Worm (Caenorhabditis elegans) whole organism, L1 larva: ENCODE results near the gene T28A8.4.

Experiments
- C16A3.4 ChIP-seq: fragments of 150-350 bp; optimal IDR thresholded peaks from 2 replicates; lab custom pipeline; 2014; ENCODE audit warnings: missing biosample characterization, missing genetic modification characterization
- F16B12.6 ChIP-seq: fragments of 150-350 bp; optimal IDR thresholded peaks from 2 replicates; lab custom pipeline; 2014; ENCODE audit warnings: missing biosample characterization, missing genetic modification characterization
- alr-1 ChIP-seq: fragments of 200-800 bp; sonication (Bioruptor generic); optimal IDR thresholded peaks from 2 replicates; lab custom pipeline; 2018; ENCODE audit warnings: borderline replicate concordance, mild to moderate bottlenecking, missing genetic modification characterization, missing compliant biosample characterization
- aly-2 ChIP-seq: fragments of 150-350 bp; optimal IDR thresholded peaks from 2 replicates; lab custom pipeline; 2014; ENCODE audit warnings: missing biosample characterization, missing genetic modification characterization
- ama-1 ChIP-seq: fragments of 150-350 bp; optimal IDR thresholded peaks from 2 replicates; lab custom pipeline; 2014
- blmp-1 ChIP-seq: fragments of 150-350 bp; optimal IDR thresholded peaks from 2 replicates; lab custom pipeline; 2014; ENCODE audit warnings: missing biosample characterization, missing genetic modification characterization
- ceh-8 ChIP-seq: fragments of 200-800 bp; sonication (Bioruptor generic); optimal IDR thresholded peaks from 2 replicates; lab custom pipeline; 2018; ENCODE audit warnings: mild to moderate bottlenecking, missing genetic modification characterization, moderate library complexity, missing compliant biosample characterization
- ceh-82 ChIP-seq, 3 experiments: fragments of 150-350 bp in 1 of 3; sonication (generic microtip) in 2 of 3; optimal IDR thresholded peaks; 2 replicates each; lab custom pipeline; 2014 to 2017; ENCODE audit warnings: missing biosample characterization in 3 of 3, missing genetic modification characterization in 3 of 3
- ceh-90 ChIP-seq: sonication (generic microtip); optimal IDR thresholded peaks from 2 replicates; lab custom pipeline; 2016; ENCODE audit warnings: missing genetic modification characterization, missing compliant biosample characterization
- dsc-1 ChIP-seq: sonication (generic microtip); optimal IDR thresholded peaks from 2 replicates; lab custom pipeline; 2016; ENCODE audit warnings: mild to moderate bottlenecking, missing genetic modification characterization, missing compliant biosample characterization
- efl-1 ChIP-seq, 4 experiments: fragments of 150-350 bp; optimal IDR thresholded peaks in 3 of 4; peaks in 1 of 4; 1 replicate in 1 of 4; 2 replicates in 3 of 4; lab custom pipeline; 2014; ENCODE audit warnings: missing biosample characterization in 2 of 4, missing genetic modification characterization in 2 of 4, missing genetic modification reagents in 2 of 4
- efl-3 ChIP-seq: fragments of 200-800 bp; sonication (Bioruptor generic); optimal IDR thresholded peaks from 2 replicates; lab custom pipeline; 2018; ENCODE audit warnings: mild to moderate bottlenecking, missing genetic modification characterization, missing compliant biosample characterization
- egl-13 ChIP-seq: sonication (generic microtip); optimal IDR thresholded peaks from 2 replicates; lab custom pipeline; 2016; ENCODE audit warnings: missing genotype, missing genetic modification reagents, missing genetic modification characterization, missing compliant biosample characterization
- egl-27 ChIP-seq, 2 experiments: fragments of 150-350 bp in 1 of 2; sonication (generic microtip); optimal IDR thresholded peaks; 3 replicates each; lab custom pipeline; 2017 to 2018; ENCODE audit warnings: missing biosample characterization in 2 of 2, missing genetic modification characterization in 2 of 2, missing genetic modification reagents in 2 of 2
- elt-2 ChIP-seq: sonication (generic microtip); optimal IDR thresholded peaks from 2 replicates; lab custom pipeline; 2016; ENCODE audit warnings: missing genetic modification characterization, mild to moderate bottlenecking, inconsistent platforms, missing compliant biosample characterization, missing genetic modification reagents
- elt-3 ChIP-seq, 6 experiments: fragments of 150-350 bp in 1 of 6; sonication (generic microtip); optimal IDR thresholded peaks; 2 replicates each; lab custom pipeline; 2017 to 2018; ENCODE audit warnings: missing biosample characterization in 6 of 6, missing genetic modification characterization in 6 of 6, inconsistent platforms in 1 of 6
- fkh-4 ChIP-seq: sonication (generic microtip); optimal IDR thresholded peaks from 2 replicates; lab custom pipeline; 2016; ENCODE audit warnings: missing compliant biosample characterization, missing genetic modification characterization, borderline replicate concordance
- fos-1 ChIP-seq: fragments of 150-350 bp; optimal IDR thresholded peaks from 2 replicates; lab custom pipeline; 2014; ENCODE audit warnings: missing biosample characterization, missing genetic modification characterization
- hlh-17 ChIP-seq: fragments of 200-800 bp; sonication (Bioruptor generic); optimal IDR thresholded peaks from 2 replicates; lab custom pipeline; 2018; ENCODE audit warnings: missing genetic modification characterization, mild to moderate bottlenecking, missing compliant biosample characterization, moderate library complexity, borderline replicate concordance
- hlh-4 ChIP-seq: sonication (generic microtip); optimal IDR thresholded peaks from 2 replicates; lab custom pipeline; 2016; ENCODE audit warnings: mild to moderate bottlenecking, missing genetic modification characterization, missing compliant biosample characterization
- irx-1 ChIP-seq: sonication (generic microtip); optimal IDR thresholded peaks from 2 replicates; lab custom pipeline; 2016; ENCODE audit warnings: missing genetic modification characterization, missing compliant biosample characterization
- lin-13 ChIP-seq: fragments of 150-350 bp; optimal IDR thresholded peaks from 2 replicates; lab custom pipeline; 2014; ENCODE audit warnings: missing biosample characterization, missing genetic modification reagents, missing genetic modification characterization
- lin-14 ChIP-seq: fragments of 200-800 bp; sonication (Bioruptor generic); optimal IDR thresholded peaks from 2 replicates; lab custom pipeline; 2018; ENCODE audit warnings: mild to moderate bottlenecking, missing genetic modification characterization, moderate library complexity, missing compliant biosample characterization
- lin-15B ChIP-seq: fragments of 150-350 bp; sonication (generic microtip); optimal IDR thresholded peaks from 3 replicates; lab custom pipeline; 2014; ENCODE audit warnings: missing biosample characterization, missing genetic modification characterization
- lin-35 ChIP-seq, 2 experiments: fragments of 150-350 bp; optimal IDR thresholded peaks; 2 replicates each; lab custom pipeline; 2014; ENCODE audit warnings: missing biosample characterization in 2 of 2, missing genetic modification characterization in 2 of 2, missing genetic modification reagents in 2 of 2
- lin-39 ChIP-seq: fragments of 150-350 bp; optimal IDR thresholded peaks from 2 replicates; lab custom pipeline; 2014; ENCODE audit warnings: missing biosample characterization, missing genetic modification reagents, missing genetic modification characterization
- mdl-1 ChIP-seq, 2 experiments: fragments of 150-350 bp; optimal IDR thresholded peaks; 2 replicates each; lab custom pipeline; 2014 to 2017; ENCODE audit warnings: missing biosample characterization in 2 of 2, missing genetic modification characterization in 2 of 2, inconsistent platforms in 1 of 2
- mef-2 ChIP-seq: fragments of 150-350 bp; optimal IDR thresholded peaks from 2 replicates; lab custom pipeline; 2014; ENCODE audit warnings: missing biosample characterization, missing genetic modification characterization
- nhr-20 ChIP-seq: sonication (generic microtip); optimal IDR thresholded peaks from 2 replicates; lab custom pipeline; 2016; ENCODE audit warnings: mild to moderate bottlenecking, missing genetic modification characterization, missing compliant biosample characterization
- nhr-28 ChIP-seq: fragments of 150-350 bp; optimal IDR thresholded peaks from 2 replicates; lab custom pipeline; 2014; ENCODE audit warnings: missing biosample characterization, missing genetic modification characterization
- nhr-47 ChIP-seq: sonication (generic microtip); optimal IDR thresholded peaks from 2 replicates; lab custom pipeline; 2016; ENCODE audit warnings: mild to moderate bottlenecking, missing genetic modification characterization, moderate library complexity, missing compliant biosample characterization
- nhr-84 ChIP-seq: sonication (generic microtip); optimal IDR thresholded peaks from 2 replicates; lab custom pipeline; 2017; ENCODE audit warnings: missing biosample characterization, missing genetic modification characterization
- nhr-90 ChIP-seq: sonication (generic microtip); optimal IDR thresholded peaks from 2 replicates; lab custom pipeline; 2016; ENCODE audit warnings: mild to moderate bottlenecking, missing genetic modification characterization, missing compliant biosample characterization; ENCODE audit not compliant: poor library complexity
- pax-3 ChIP-seq: fragments of 200-800 bp; sonication (Bioruptor generic); optimal IDR thresholded peaks from 2 replicates; lab custom pipeline; 2018; ENCODE audit warnings: mild to moderate bottlenecking, missing genetic modification characterization, moderate library complexity, missing compliant biosample characterization
- pqm-1 ChIP-seq: sonication (generic microtip); optimal IDR thresholded peaks from 3 replicates; lab custom pipeline; 2017; ENCODE audit warnings: missing biosample characterization, missing genetic modification characterization
- rnt-1 ChIP-seq: sonication (generic microtip); optimal IDR thresholded peaks from 2 replicates; lab custom pipeline; 2016; ENCODE audit warnings: mild to moderate bottlenecking, missing genetic modification characterization, moderate library complexity, missing compliant biosample characterization
- swsn-7 ChIP-seq: sonication (generic microtip); optimal IDR thresholded peaks from 2 replicates; lab custom pipeline; 2016; ENCODE audit warnings: missing genetic modification characterization, missing compliant biosample characterization
- tbx-2 ChIP-seq: sonication (generic microtip); optimal IDR thresholded peaks from 2 replicates; lab custom pipeline; 2016; ENCODE audit warnings: missing genetic modification characterization, missing compliant biosample characterization
- unc-130 ChIP-seq: fragments of 150-350 bp; optimal IDR thresholded peaks from 2 replicates; lab custom pipeline; 2017; ENCODE audit warnings: missing biosample characterization, missing genetic modification characterization, inconsistent platforms
- unc-62 ChIP-seq: fragments of 150-350 bp; optimal IDR thresholded peaks from 2 replicates; lab custom pipeline; 2014; ENCODE audit warnings: missing biosample characterization, missing genetic modification reagents, missing genetic modification characterization
- unc-86 ChIP-seq: sonication (generic microtip); optimal IDR thresholded peaks from 2 replicates; lab custom pipeline; 2016; ENCODE audit warnings: missing genetic modification characterization, missing compliant biosample characterization
- xbp-1 ChIP-seq: sonication (generic microtip); optimal IDR thresholded peaks from 2 replicates; lab custom pipeline; 2016; ENCODE audit warnings: missing genetic modification characterization, missing compliant biosample characterization
- ztf-11 ChIP-seq, 2 experiments: sonication (generic microtip); optimal IDR thresholded peaks; 2 replicates each; lab custom pipeline; 2016 to 2017; ENCODE audit warnings: missing genetic modification characterization in 2 of 2, missing biosample characterization in 1 of 2, missing compliant biosample characterization in 1 of 2
- ztf-4 ChIP-seq: fragments of 150-350 bp; optimal IDR thresholded peaks from 2 replicates; lab custom pipeline; 2014; ENCODE audit warnings: missing biosample characterization, missing genetic modification characterization

The T28A8.4 gene

ce11 chrIII:13527424-13528097, 24.1 kb downstream of the T28A8.4 start, which contains the start of gene lron-13:
Gene lron-13, plus strand, starts transcription at chrIII:13527438.
- TF ChIP-seq efl-3 (GFP tag; lab: Kevin White, UChicago): no peak
- no peak for TF ChIP-seq ama-1 (lab: Kevin White, UChicago)
- TF ChIP-seq lin-35 (GFP tag; optimal IDR thresholded peaks at IDR 0.05; lab: Kevin White, UChicago): peak in 1 of 2 experiments; percentile 31
- peak; percentile 0 for TF ChIP-seq nhr-90 (tag; lab: Kevin White, UChicago)
- TF ChIP-seq efl-1 (optimal IDR thresholded peaks at IDR 0.05; lab: Kevin White, UChicago): no peak
- peak in 1 of 2 experiments; percentile 88 for TF ChIP-seq efl-1 (GFP tag; optimal IDR thresholded peaks at IDR 0.05 in 1 of 2; lab: Kevin White, UChicago)
- TF ChIP-seq, all 84 proteins: peak for 3

ce11 chrIII:13528513-13529249, 25.2 kb downstream of the T28A8.4 start:
- TF ChIP-seq blmp-1 (tag; lab: Kevin White, UChicago) (peak; percentile 41), unc-62 (GFP tag; lab: Kevin White, UChicago) (no peak)

- TF ChIP-seq nhr-47 (tag; lab: Kevin White, UChicago) (peak; percentile 80), unc-62 (GFP tag; lab: Kevin White, UChicago) (no peak), unc-130 (tag; lab: Kevin White, UChicago) (peak; percentile 77), swsn-7 (tag; lab: Kevin White, UChicago) (peak; percentile 67), lin-35 (GFP tag; optimal IDR thresholded peaks at IDR 0.05; lab: Kevin White, UChicago) (peak; percentile 82 to 92), elt-3 (tag; optimal IDR thresholded peaks at IDR 0.05; lab: Kevin White, UChicago) (peak in 1 of 6 experiments; percentile 12), ceh-8 (GFP tag; lab: Kevin White, UChicago) (no peak), fos-1 (tag; lab: Kevin White, UChicago) (peak; percentile 9), unc-86 (tag; lab: Kevin White, UChicago) (peak; percentile 58), mdl-1 (tag; optimal IDR thresholded peaks at IDR 0.05; lab: Kevin White, UChicago) (peak in 1 of 2 experiments; percentile 38), efl-1 (optimal IDR thresholded peaks at IDR 0.05; lab: Kevin White, UChicago) (peak; percentile 87 to 89), efl-1 (GFP tag; optimal IDR thresholded peaks at IDR 0.05 in 1 of 2; lab: Kevin White, UChicago) (peak; percentile 87 to 98), xbp-1 (peak; percentile 51), fkh-4 (tag; lab: Kevin White, UChicago) (no peak), lin-39 (tag; lab: Kevin White, UChicago) (peak; percentile 23), lin-15B (tag; lab: Kevin White, UChicago) (peak; percentile 60), mef-2 (tag; lab: Kevin White, UChicago) (no peak), ceh-82 (tag; optimal IDR thresholded peaks at IDR 0.05; lab: Kevin White, UChicago) (peak; percentile 62 to 87 (median 70)), ama-1 (lab: Kevin White, UChicago) (no peak), tbx-2 (tag; lab: Kevin White, UChicago) (peak; percentile 52), C16A3.4 (tag; lab: Kevin White, UChicago) (peak; percentile 65), nhr-28 (tag; lab: Kevin White, UChicago) (no peak), irx-1 (peak; percentile 20), hlh-17 (GFP tag; lab: Kevin White, UChicago) (no peak), lin-14 (GFP tag; lab: Kevin White, UChicago) (peak; percentile 78), dsc-1 (tag; lab: Kevin White, UChicago) (peak; percentile 63), egl-27 (tag; optimal IDR thresholded peaks at IDR 0.05; lab: Kevin White, UChicago) (no peak), F16B12.6 (tag; lab: Kevin White, UChicago) (peak; percentile 51), ztf-4 (tag; lab: Kevin White, UChicago) (no peak), pqm-1 (no peak), pax-3 (tag; lab: Kevin White, UChicago) (no peak), hlh-4 (no peak), nhr-84 (tag; lab: Kevin White, UChicago) (no peak), egl-13 (tag; lab: Kevin White, UChicago) (no peak), nhr-20 (peak; percentile 62), aly-2 (tag; lab: Kevin White, UChicago) (no peak), rnt-1 (peak; percentile 72), ztf-11 (tag; optimal IDR thresholded peaks at IDR 0.05; lab: Kevin White, UChicago) (no peak), ceh-90 (tag; lab: Kevin White, UChicago) (no peak), elt-2 (tag; lab: Kevin White, UChicago) (no peak), alr-1 (tag; lab: Kevin White, UChicago) (no peak), lin-13 (GFP tag; lab: Kevin White, UChicago) (peak; percentile 50)
These were observed 26.5 kb downstream of the T28A8.4 start for ce11 chrIII:13530017-13530416.
